Worm (Caenorhabditis elegans): Measurements from ENCODE around the gene B0416.3.

DNA sequence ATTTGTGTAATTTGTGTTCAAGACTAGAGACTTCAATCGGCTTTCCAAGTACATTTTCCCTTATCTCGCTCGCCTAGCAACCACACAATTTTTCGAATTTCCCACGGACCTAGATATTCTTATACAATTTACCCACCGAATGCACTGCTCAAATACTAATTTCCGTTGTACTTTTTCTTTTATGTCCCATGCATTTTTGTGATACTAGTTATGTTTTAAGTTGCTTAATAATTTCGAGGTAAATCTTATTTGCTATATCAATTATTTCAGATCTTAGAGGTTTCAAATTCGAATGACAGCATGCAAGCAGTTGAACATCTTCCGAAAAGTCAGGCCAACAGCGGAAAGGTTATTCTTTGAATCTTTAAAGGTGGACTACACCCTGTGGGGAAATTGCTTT is 31.9 kb upstream of the B0416.3 start, which contains the start of gene F18G5.1:
- TF ChIP-seq dao-5 (tag; optimal IDR thresholded peaks at IDR 0.05) (no peak), W03F9.2 (tag; optimal IDR thresholded peaks at IDR 0.05) (no peak)
